Worm (Caenorhabditis elegans) whole organism, midembryonic: Measurements from ENCODE around the gene dgk-1.
A peak's percentile ranks its signal among the peaks of the same experiment; 100 is the strongest.
"Not testable (repeated sequence)": the region's sequence is repeated elsewhere in the genome, so short reads cannot be mapped to it uniquely, and the experiment has no call there.

Source experiments
- T22C8.4 ChIP-seq: fragments of 200-800 bp; sonication (Bioruptor generic); IDR thresholded peaks from 2 replicates; pipeline ENCODE4 v1.3.6; 2022; ENCODE audit warnings: missing genetic modification characterization, missing compliant biosample characterization
- flt-1 ChIP-seq: fragments of 200-800 bp; sonication (Bioruptor generic); IDR thresholded peaks from 2 replicates; pipeline ENCODE4 v1.3.6; 2022; ENCODE audit warnings: missing genetic modification characterization, missing compliant biosample characterization
- ztf-29 ChIP-seq: fragments of 200-800 bp; sonication (Bioruptor generic); IDR thresholded peaks from 2 replicates; pipeline ENCODE4 v1.3.6; 2022; ENCODE audit warnings: missing genetic modification reagents, missing genetic modification characterization, missing compliant biosample characterization

DNA sequence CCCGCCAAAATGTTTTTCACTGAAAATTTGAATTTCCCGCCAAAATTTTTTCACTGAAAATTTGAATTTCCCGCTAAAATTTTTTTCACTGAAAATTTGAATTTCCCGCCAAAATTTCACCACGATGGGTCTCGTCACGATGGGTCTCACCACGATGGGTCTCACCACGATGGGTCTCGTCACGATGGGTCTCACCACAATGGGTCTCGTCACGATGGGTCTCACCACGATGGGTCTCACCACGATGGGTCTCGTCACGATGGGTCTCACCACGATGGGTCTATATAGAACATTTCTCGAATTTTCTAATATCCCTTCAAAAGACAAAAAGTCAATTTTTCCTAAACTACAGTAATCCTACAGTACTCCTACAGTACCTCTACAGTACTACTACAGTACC lies 47.6 kb downstream of the dgk-1 start:
- TF ChIP-seq flt-1 (GFP tag; lab: Robert Waterston, UW) = peak; percentile 17; the same call in 1 of the 2 replicates
- TF ChIP-seq T22C8.4, ztf-29 (GFP tag; lab: Robert Waterston, UW): not testable (repeated sequence)
